Worm (Caenorhabditis elegans) whole organism, L3 larva: ENCODE data around the gene tag-196.

Experiments
- ZK546.5 ChIP-seq: sonication (generic microtip); optimal IDR thresholded peaks from 2 replicates; lab custom pipeline; 2017; ENCODE audit warnings: missing biosample characterization, missing genetic modification characterization
- ama-1 ChIP-seq: fragments of 150-350 bp; optimal IDR thresholded peaks from 2 replicates; lab custom pipeline; 2018
- ceh-16 ChIP-seq: sonication (generic microtip); optimal IDR thresholded peaks from 2 replicates; lab custom pipeline; 2017; ENCODE audit warnings: missing biosample characterization, missing genetic modification characterization
- ceh-82 ChIP-seq: fragments of 150-350 bp; optimal IDR thresholded peaks from 2 replicates; lab custom pipeline; 2014; ENCODE audit warnings: missing biosample characterization, missing genetic modification characterization
- ceh-9 ChIP-seq: sonication (generic microtip); optimal IDR thresholded peaks from 2 replicates; lab custom pipeline; 2018; ENCODE audit warnings: missing biosample characterization, missing genetic modification characterization
- daf-12 ChIP-seq: fragments of 150-350 bp; optimal IDR thresholded peaks from 2 replicates; lab custom pipeline; 2014; ENCODE audit warnings: missing biosample characterization, missing genetic modification reagents, missing genetic modification characterization
- egl-27 ChIP-seq: sonication (generic microtip); optimal IDR thresholded peaks from 4 replicates; lab custom pipeline; 2017; ENCODE audit warnings: missing biosample characterization, missing genetic modification reagents, missing genetic modification characterization
- egl-5 ChIP-seq: fragments of 150-350 bp; optimal IDR thresholded peaks from 2 replicates; lab custom pipeline; 2017; ENCODE audit warnings: missing biosample characterization, missing genetic modification reagents, missing genetic modification characterization, inconsistent platforms
- elt-1 ChIP-seq: fragments of 150-350 bp; optimal IDR thresholded peaks from 2 replicates; lab custom pipeline; 2014; ENCODE audit warnings: missing biosample characterization, missing genetic modification characterization
- elt-2 ChIP-seq: sonication (generic microtip); optimal IDR thresholded peaks from 2 replicates; lab custom pipeline; 2016; ENCODE audit warnings: missing genetic modification reagents, mild to moderate bottlenecking, missing genetic modification characterization, missing compliant biosample characterization
- elt-3 ChIP-seq, 3 experiments: fragments of 150-350 bp in 1 of 3; sonication (generic microtip) in 2 of 3; optimal IDR thresholded peaks; 2 replicates in 2 of 3; 4 replicates in 1 of 3; lab custom pipeline; 2014 to 2017; ENCODE audit warnings: missing biosample characterization in 3 of 3, missing genetic modification characterization in 3 of 3
- fkh-2 ChIP-seq: fragments of 150-350 bp; optimal IDR thresholded peaks from 2 replicates; lab custom pipeline; 2014; ENCODE audit warnings: missing biosample characterization, missing genetic modification reagents, missing genetic modification characterization
- fos-1 ChIP-seq: fragments of 150-350 bp; optimal IDR thresholded peaks from 2 replicates; lab custom pipeline; 2014; ENCODE audit warnings: missing biosample characterization, missing genetic modification characterization
- lin-15B ChIP-seq: fragments of 150-350 bp; optimal IDR thresholded peaks from 2 replicates; lab custom pipeline; 2014; ENCODE audit warnings: missing biosample characterization, missing genetic modification characterization
- lin-39 ChIP-seq: fragments of 150-350 bp; optimal IDR thresholded peaks from 2 replicates; lab custom pipeline; 2018; ENCODE audit warnings: missing biosample characterization, missing genetic modification reagents, missing genetic modification characterization
- mdl-1 ChIP-seq: fragments of 150-350 bp; optimal IDR thresholded peaks from 2 replicates; lab custom pipeline; 2014; ENCODE audit warnings: missing biosample characterization, missing genetic modification characterization
- mml-1 ChIP-seq: fragments of 150-350 bp; sonication (generic microtip); optimal IDR thresholded peaks from 3 replicates; lab custom pipeline; 2014; ENCODE audit warnings: missing biosample characterization, missing genetic modification characterization
- nfya-1 ChIP-seq: sonication (generic microtip); optimal IDR thresholded peaks from 2 replicates; lab custom pipeline; 2017; ENCODE audit warnings: missing genetic modification characterization, mild to moderate bottlenecking, missing compliant biosample characterization, antibody characterized with exemption, moderate library complexity; ENCODE audit not compliant: insufficient read depth
- nhr-23 ChIP-seq: fragments of 150-350 bp; optimal IDR thresholded peaks from 2 replicates; lab custom pipeline; 2014; ENCODE audit warnings: missing biosample characterization, missing genetic modification reagents, missing genetic modification characterization
- nhr-28 ChIP-seq: fragments of 150-350 bp; optimal IDR thresholded peaks from 2 replicates; lab custom pipeline; 2014; ENCODE audit warnings: missing biosample characterization, missing genetic modification characterization
- nhr-43 ChIP-seq: sonication (generic microtip); optimal IDR thresholded peaks from 2 replicates; lab custom pipeline; 2016; ENCODE audit warnings: mild to moderate bottlenecking, missing genetic modification characterization, missing compliant biosample characterization; ENCODE audit not compliant: poor library complexity, severe bottlenecking
- nhr-67 ChIP-seq: fragments of 150-350 bp; optimal IDR thresholded peaks from 2 replicates; lab custom pipeline; 2014; ENCODE audit warnings: missing biosample characterization, missing genetic modification characterization
- nhr-76 ChIP-seq: fragments of 150-350 bp; sonication (generic microtip); optimal IDR thresholded peaks from 5 replicates; lab custom pipeline; 2014; ENCODE audit warnings: missing biosample characterization, missing genetic modification characterization
- nhr-77 ChIP-seq: fragments of 150-350 bp; optimal IDR thresholded peaks from 2 replicates; lab custom pipeline; 2014; ENCODE audit warnings: missing biosample characterization, missing genetic modification characterization
- pqm-1 ChIP-seq: fragments of 150-350 bp; optimal IDR thresholded peaks from 2 replicates; lab custom pipeline; 2017; ENCODE audit warnings: missing biosample characterization, missing genetic modification characterization, inconsistent platforms
- snpc-4 ChIP-seq: fragments of 150-350 bp; optimal IDR thresholded peaks from 2 replicates; lab custom pipeline; 2014; ENCODE audit warnings: missing biosample characterization, missing genetic modification characterization
- tbx-2 ChIP-seq: sonication (generic microtip); optimal IDR thresholded peaks from 2 replicates; lab custom pipeline; 2016; ENCODE audit warnings: mild to moderate bottlenecking, missing genetic modification characterization, missing compliant biosample characterization
- ztf-11 ChIP-seq: fragments of 150-350 bp; optimal IDR thresholded peaks from 2 replicates; lab custom pipeline; 2014; ENCODE audit warnings: missing biosample characterization, missing genetic modification characterization

Gene tag-196

ce11 chrV:8594105-8594964 lies at the start of gene tag-196:
Gene tag-196, plus strand, starts transcription at chrV:8594914.
- TF ChIP-seq ceh-82 (no peak), nfya-1 (tag; lab: Kevin White, UChicago) (peak; percentile 24), lin-39 (peak; percentile 32), elt-2 (no peak), egl-5 (tag; lab: Kevin White, UChicago) (peak; percentile 48)

- TF ChIP-seq elt-3 (tag; optimal IDR thresholded peaks at IDR 0.05; lab: Kevin White, UChicago) = no peak
- no peak for TF ChIP-seq ceh-9
- no peak for TF ChIP-seq ZK546.5 (tag; lab: Kevin White, UChicago)
- TF ChIP-seq tbx-2 (tag; lab: Kevin White, UChicago) = no peak
- no peak for TF ChIP-seq fkh-2 (tag; lab: Kevin White, UChicago)
- TF ChIP-seq lin-15B (tag; lab: Kevin White, UChicago) = no peak
- no peak for TF ChIP-seq pqm-1 (tag; lab: Kevin White, UChicago)
- TF ChIP-seq ceh-82 = no peak
- no peak for TF ChIP-seq ama-1 (lab: Kevin White, UChicago)
- TF ChIP-seq nhr-23 (tag; lab: Kevin White, UChicago) = no peak
- TF ChIP-seq lin-39 = no peak
- TF ChIP-seq daf-12 (tag; lab: Kevin White, UChicago) = no peak
- TF ChIP-seq nhr-77 (tag; lab: Kevin White, UChicago) = no peak
- TF ChIP-seq nhr-28 (tag; lab: Kevin White, UChicago) = no peak
- no peak for TF ChIP-seq snpc-4 (tag; lab: Kevin White, UChicago)
- no peak for TF ChIP-seq egl-27 (tag; lab: Kevin White, UChicago)
- TF ChIP-seq fos-1 (tag; lab: Kevin White, UChicago) = no peak
- no peak for TF ChIP-seq nhr-43 (tag; lab: Kevin White, UChicago)
- TF ChIP-seq, all 47 proteins: peak for 0
Measured at ce11 chrV:8545531-8546224, 49.0 kb upstream of the tag-196 start, which contains the start of the genes slc-17.8 and asns-1. Gene slc-17.8, minus strand, starts transcription at chrV:8545581. Gene asns-1, plus strand, starts transcription at chrV:8546174.

- no peak for TF ChIP-seq elt-2
- no peak for TF ChIP-seq nhr-77 (tag; lab: Kevin White, UChicago)
- no peak for TF ChIP-seq pqm-1 (tag; lab: Kevin White, UChicago)
- no peak for TF ChIP-seq mml-1 (tag; lab: Kevin White, UChicago)
- no peak for TF ChIP-seq nhr-76 (tag; lab: Kevin White, UChicago)
- no peak for TF ChIP-seq nfya-1 (tag; lab: Kevin White, UChicago)
- TF ChIP-seq fkh-2 (tag; lab: Kevin White, UChicago) = no peak
- no peak for TF ChIP-seq elt-1
Measured at ce11 chrV:8548989-8549388, 45.7 kb upstream of the tag-196 start, which contains the start of gene stdh-4. Gene stdh-4, plus strand, starts transcription at chrV:8549289.

- TF ChIP-seq ceh-16 (tag; lab: Kevin White, UChicago) (no peak), egl-5 (tag; lab: Kevin White, UChicago) (peak; percentile 97)
- TF ChIP-seq, all 47 proteins: peak for 1
Measured at ce11 chrV:8552460-8552859, 42.3 kb upstream of the tag-196 start, which contains the start of gene acr-15. Gene acr-15, plus strand, starts transcription at chrV:8552695.

ce11 chrV:8555955-8556354 lies 38.8 kb upstream of the tag-196 start:
- TF ChIP-seq nfya-1 (tag; lab: Kevin White, UChicago) = no peak

ce11 chrV:8560916-8561315 lies 33.8 kb upstream of the tag-196 start, which contains the start of gene acr-16:
Gene acr-16, plus strand, starts transcription at chrV:8561216.
- TF ChIP-seq mdl-1 (tag; lab: Kevin White, UChicago) (no peak), nhr-67 (tag; lab: Kevin White, UChicago) (no peak), mml-1 (tag; lab: Kevin White, UChicago) (no peak), elt-3 (tag; optimal IDR thresholded peaks at IDR 0.05; lab: Kevin White, UChicago) (no peak), ceh-16 (tag; lab: Kevin White, UChicago) (no peak), fos-1 (tag; lab: Kevin White, UChicago) (no peak), ztf-11 (tag; lab: Kevin White, UChicago) (no peak), elt-1 (no peak), ceh-82 (no peak), lin-39 (no peak), elt-2 (no peak), nhr-77 (tag; lab: Kevin White, UChicago) (no peak)
